Fruit fly (Drosophila melanogaster): ENCODE data around the gene Orp8.

Gene Orp8

dm6 chr3R:20293661-20294060 is 15.5 kb upstream of the Orp8 start:
- peak; percentile 52 for TF ChIP-seq Dfd (GFP tag; optimal IDR thresholded peaks at IDR 0.05)
- TF ChIP-seq rgr (GFP tag; optimal IDR thresholded peaks at IDR 0.05), result no peak

- TF ChIP-seq jim (GFP tag; optimal IDR thresholded peaks at IDR 0.05) (no peak), Abd-B (GFP tag; optimal IDR thresholded peaks at IDR 0.05) (no peak)
Measured at dm6 chr3R:20304877-20305276, 4.3 kb upstream of the Orp8 start, which contains the start of gene CG4367. TSS of gene CG4367 (minus strand) at chr3R:20304977.

- TF ChIP-seq brk (GFP tag; optimal IDR thresholded peaks at IDR 0.05), result peak; percentile 16
- no peak for TF ChIP-seq br (GFP tag; optimal IDR thresholded peaks at IDR 0.05)
- TF ChIP-seq dl (GFP tag; optimal IDR thresholded peaks at IDR 0.05; ENCODE audit: insufficient read depth in 1 of 2, partially characterized antibody in 2 of 2), result no peak
- TF ChIP-seq OdsH (GFP tag; optimal IDR thresholded peaks at IDR 0.05), result no peak
- TF ChIP-seq ey (GFP tag; optimal IDR thresholded peaks at IDR 0.05), result no peak
- peak; percentile 59 for TF ChIP-seq Myc (optimal IDR thresholded peaks at IDR 0.05)
- TF ChIP-seq N (GFP tag; optimal IDR thresholded peaks at IDR 0.05), result peak; percentile 37
- TF ChIP-seq pan (optimal IDR thresholded peaks at IDR 0.05), result no peak
Measured at dm6 chr3R:20305852-20306251, 3.3 kb upstream of the Orp8 start.

dm6 chr3R:20307487-20307971 is 1.6 kb upstream of the Orp8 start, which contains the start of gene CG4362:
TSS of gene CG4362 (minus strand) at chr3R:20307537.
- TF ChIP-seq Dfd (GFP tag; optimal IDR thresholded peaks at IDR 0.05) (no peak), Hr83 (GFP tag; optimal IDR thresholded peaks at IDR 0.05; ENCODE audit: poor library complexity, severe bottlenecking) (no peak), h (GFP tag; optimal IDR thresholded peaks at IDR 0.05) (peak; percentile 20), Mio (GFP tag; optimal IDR thresholded peaks at IDR 0.05) (no peak), Abd-B (GFP tag; optimal IDR thresholded peaks at IDR 0.05) (no peak), Vsx2 (GFP tag; optimal IDR thresholded peaks at IDR 0.05; ENCODE audit: partially characterized antibody) (no peak), br (GFP tag; optimal IDR thresholded peaks at IDR 0.05) (peak; percentile 39), brk (GFP tag; optimal IDR thresholded peaks at IDR 0.05) (no peak), CrebA (GFP tag; optimal IDR thresholded peaks at IDR 0.05; ENCODE audit: borderline replicate concordance) (peak; percentile 4), rgr (GFP tag; optimal IDR thresholded peaks at IDR 0.05) (no peak), dl (GFP tag; optimal IDR thresholded peaks at IDR 0.05; ENCODE audit: insufficient read depth in 1 of 2, partially characterized antibody in 2 of 2) (no peak), Sp1 (GFP tag; optimal IDR thresholded peaks at IDR 0.05) (no peak), woc (GFP tag; optimal IDR thresholded peaks at IDR 0.05) (no peak), Jra (GFP tag; optimal IDR thresholded peaks at IDR 0.05) (no peak), psq (GFP tag; optimal IDR thresholded peaks at IDR 0.05) (no peak), CG9705 (GFP tag; optimal IDR thresholded peaks at IDR 0.05) (no peak)

- TF ChIP-seq psq (GFP tag; optimal IDR thresholded peaks at IDR 0.05), result no peak
- TF ChIP-seq Myc (optimal IDR thresholded peaks at IDR 0.05), result no peak
- TF ChIP-seq CrebA (GFP tag; optimal IDR thresholded peaks at IDR 0.05; ENCODE audit: borderline replicate concordance), result peak; percentile 52
- TF ChIP-seq dsf (GFP tag; optimal IDR thresholded peaks at IDR 0.05; ENCODE audit: borderline replicate concordance), result no peak
- peak; percentile 49 for TF ChIP-seq N (GFP tag; optimal IDR thresholded peaks at IDR 0.05)
- TF ChIP-seq Hr83 (GFP tag; optimal IDR thresholded peaks at IDR 0.05; ENCODE audit: poor library complexity, severe bottlenecking), result no peak
- TF ChIP-seq Dfd (GFP tag; optimal IDR thresholded peaks at IDR 0.05), result peak; percentile 50
- peak; percentile 40 for TF ChIP-seq h (GFP tag; optimal IDR thresholded peaks at IDR 0.05)
- TF ChIP-seq ey (GFP tag; optimal IDR thresholded peaks at IDR 0.05), result peak; percentile 14
- no peak for TF ChIP-seq rgr (GFP tag; optimal IDR thresholded peaks at IDR 0.05)
- TF ChIP-seq lola (GFP tag; optimal IDR thresholded peaks at IDR 0.05), result no peak
- no peak for TF ChIP-seq CG32264 (GFP tag; optimal IDR thresholded peaks at IDR 0.05)
- TF ChIP-seq Vsx2 (GFP tag; optimal IDR thresholded peaks at IDR 0.05; ENCODE audit: partially characterized antibody), result no peak
- no peak for TF ChIP-seq pan (optimal IDR thresholded peaks at IDR 0.05)
- no peak for TF ChIP-seq Sp1 (GFP tag; optimal IDR thresholded peaks at IDR 0.05)
- TF ChIP-seq sage (GFP tag; optimal IDR thresholded peaks at IDR 0.05), result no peak
- TF ChIP-seq woc (GFP tag; optimal IDR thresholded peaks at IDR 0.05), result no peak
- no peak for TF ChIP-seq dmrt93B (GFP tag; optimal IDR thresholded peaks at IDR 0.05)
- no peak for TF ChIP-seq brk (GFP tag; optimal IDR thresholded peaks at IDR 0.05)
- no peak for TF ChIP-seq Mio (GFP tag; optimal IDR thresholded peaks at IDR 0.05)
- TF ChIP-seq Hnf4 (GFP tag; optimal IDR thresholded peaks at IDR 0.05), result no peak
- no peak for TF ChIP-seq usp (GFP tag; optimal IDR thresholded peaks at IDR 0.05)
- TF ChIP-seq foxo (GFP tag; optimal IDR thresholded peaks at IDR 0.05), result peak in 1 of 2 experiments; percentile 6
- TF ChIP-seq HLH106 (tag; optimal IDR thresholded peaks at IDR 0.05), result no peak
- TF ChIP-seq Jra (GFP tag; optimal IDR thresholded peaks at IDR 0.05), result no peak
- TF ChIP-seq OdsH (GFP tag; optimal IDR thresholded peaks at IDR 0.05), result peak; percentile 26
- TF ChIP-seq Hr78 (GFP tag; optimal IDR thresholded peaks at IDR 0.05), result no peak
- TF ChIP-seq GATAd (GFP tag; optimal IDR thresholded peaks at IDR 0.05), result no peak
- TF ChIP-seq br (GFP tag; optimal IDR thresholded peaks at IDR 0.05), result no peak
- no peak for TF ChIP-seq dl (GFP tag; optimal IDR thresholded peaks at IDR 0.05; ENCODE audit: insufficient read depth in 1 of 2, partially characterized antibody in 2 of 2)
- TF ChIP-seq fru (GFP tag; optimal IDR thresholded peaks at IDR 0.05), result peak; percentile 26
- TF ChIP-seq Dif (GFP tag; optimal IDR thresholded peaks at IDR 0.05; ENCODE audit: partially characterized antibody), result no peak
Measured at dm6 chr3R:20309661-20310497, 735 bp downstream of the Orp8 start.
